Fruit fly (Drosophila melanogaster) whole organism, embryonic: ENCODE results near the gene Mekk1.

Source experiments
- Adf1 ChIP-seq: fragments of 200-800 bp; sonication (Bioruptor generic); IDR thresholded peaks from 2 replicates; pipeline ENCODE4 v1.3.6; 2022; ENCODE audit warnings: missing biosample characterization, missing genetic modification characterization
- CG12942 ChIP-seq: fragments of 200-800 bp; sonication (Bioruptor generic); optimal IDR thresholded peaks from 3 replicates; lab custom pipeline; 2016; ENCODE audit warnings: missing biosample characterization, missing genetic modification characterization
- CG13894 ChIP-seq: fragments of 200-800 bp; sonication (Bioruptor generic); optimal IDR thresholded peaks from 3 replicates; lab custom pipeline; 2018; ENCODE audit warnings: missing biosample characterization, mild to moderate bottlenecking, missing genetic modification characterization, moderate library complexity
- CG15011 ChIP-seq: fragments of 200-800 bp; sonication (Bioruptor generic); optimal IDR thresholded peaks from 3 replicates; lab custom pipeline; 2018; ENCODE audit warnings: missing biosample characterization, mild to moderate bottlenecking, missing genetic modification characterization
- CG15073 ChIP-seq: fragments of 200-800 bp; sonication (Bioruptor generic); optimal IDR thresholded peaks from 2 replicates; lab custom pipeline; 2016; ENCODE audit warnings: missing biosample characterization, missing genetic modification characterization
- CG17829 ChIP-seq: fragments of 200-800 bp; optimal IDR thresholded peaks from 2 replicates; lab custom pipeline; 2019; ENCODE audit warnings: missing biosample characterization, mild to moderate bottlenecking, missing genetic modification characterization, moderate library complexity
- CG2129 ChIP-seq: fragments of 200-800 bp; sonication (Bioruptor generic); IDR thresholded peaks from 2 replicates; pipeline ENCODE4 v1.3.6; 2022; ENCODE audit warnings: missing biosample characterization, missing genetic modification characterization; ENCODE audit not compliant: partially characterized antibody
- CG2889 ChIP-seq: fragments of 200-800 bp; sonication (Bioruptor generic); IDR thresholded peaks from 3 replicates; pipeline ENCODE4 v1.3.6; 2022; ENCODE audit warnings: missing biosample characterization, missing genetic modification characterization
- CG4707 ChIP-seq: fragments of 200-800 bp; sonication (Bioruptor generic); optimal IDR thresholded peaks from 2 replicates; lab custom pipeline; 2018; ENCODE audit warnings: missing biosample characterization, mild to moderate bottlenecking, missing genetic modification characterization, moderate library complexity
- CG4730 ChIP-seq: fragments of 200-800 bp; sonication (Bioruptor generic); IDR thresholded peaks from 2 replicates; pipeline ENCODE4 v1.3.6; 2022; ENCODE audit warnings: missing biosample characterization, missing genetic modification characterization
- CG6791 ChIP-seq: fragments of 200-800 bp; sonication (Bioruptor generic); IDR thresholded peaks from 3 replicates; pipeline ENCODE4 v1.3.6; 2022; ENCODE audit warnings: missing biosample characterization, missing genetic modification characterization; ENCODE audit not compliant: partially characterized antibody
- CTCF ChIP-seq: fragments of 200-800 bp; sonication (Bioruptor generic); optimal IDR thresholded peaks from 2 replicates; lab custom pipeline; 2017; ENCODE audit warnings: missing biosample characterization, mild to moderate bottlenecking, missing genetic modification characterization, moderate library complexity
- Dbx ChIP-seq: fragments of 200-800 bp; sonication (Bioruptor generic); IDR thresholded peaks from 3 replicates; pipeline ENCODE4 v1.3.6; 2022; ENCODE audit warnings: missing biosample characterization, missing genetic modification characterization
- Deaf1 ChIP-seq: fragments of 200-800 bp; optimal IDR thresholded peaks from 3 replicates; lab custom pipeline; 2019; ENCODE audit warnings: missing biosample characterization, mild to moderate bottlenecking, missing genetic modification characterization, moderate library complexity
- Drgx ChIP-seq: fragments of 200-800 bp; sonication (Bioruptor generic); IDR thresholded peaks from 2 replicates; pipeline ENCODE4 v1.3.6; 2022; ENCODE audit warnings: missing biosample characterization, missing genetic modification characterization
- Gug ChIP-seq: fragments of 200-800 bp; sonication (Bioruptor generic); IDR thresholded peaks from 4 replicates; pipeline ENCODE4 v1.3.6; 2022; ENCODE audit warnings: missing biosample characterization, missing genetic modification characterization
- Hand ChIP-seq: fragments of 200-800 bp; sonication (Bioruptor generic); optimal IDR thresholded peaks from 2 replicates; lab custom pipeline; 2017; ENCODE audit warnings: mild to moderate bottlenecking, missing biosample characterization, missing genetic modification reagents, missing genetic modification characterization
- HmgZ ChIP-seq: fragments of 200-800 bp; sonication (Bioruptor generic); optimal IDR thresholded peaks from 2 replicates; lab custom pipeline; 2018; ENCODE audit warnings: missing biosample characterization, mild to moderate bottlenecking, missing genetic modification characterization
- Hr78 ChIP-seq, 2 experiments: fragments of 200-800 bp in 1 of 2; fragments of >200 bp in 1 of 2; sonication (Bioruptor generic) in 1 of 2; optimal IDR thresholded peaks; 2 replicates each; lab custom pipeline; 2017 to 2019; ENCODE audit warnings: missing biosample characterization in 2 of 2, missing genetic modification characterization in 2 of 2, mild to moderate bottlenecking in 1 of 2, moderate library complexity in 1 of 2
- Lhr ChIP-seq: fragments of 200-800 bp; sonication (Bioruptor generic); optimal IDR thresholded peaks from 3 replicates; lab custom pipeline; 2017; ENCODE audit warnings: mild to moderate bottlenecking, missing biosample characterization, missing genetic modification reagents, missing genetic modification characterization
- Meics ChIP-seq: fragments of 200-800 bp; sonication (Bioruptor generic); optimal IDR thresholded peaks from 2 replicates; lab custom pipeline; 2017; ENCODE audit warnings: missing biosample characterization, mild to moderate bottlenecking, missing genetic modification characterization
- Nf-YB ChIP-seq: fragments of 200-800 bp; sonication (Bioruptor generic); optimal IDR thresholded peaks from 3 replicates; lab custom pipeline; 2019; ENCODE audit warnings: missing biosample characterization, mild to moderate bottlenecking, missing genetic modification characterization, moderate library complexity
- Nf-YC ChIP-seq: fragments of 200-800 bp; optimal IDR thresholded peaks from 3 replicates; lab custom pipeline; 2019; ENCODE audit warnings: missing biosample characterization, mild to moderate bottlenecking, missing genetic modification characterization, moderate library complexity
- PHDP ChIP-seq: fragments of 200-800 bp; sonication (Bioruptor generic); optimal IDR thresholded peaks from 3 replicates; lab custom pipeline; 2018; ENCODE audit warnings: missing biosample characterization, mild to moderate bottlenecking, missing genetic modification characterization, moderate library complexity
- Pdp1 ChIP-seq, 2 experiments: fragments of 200-800 bp; sonication (Bioruptor generic); optimal IDR thresholded peaks; 3 replicates each; lab custom pipeline; 2016; ENCODE audit warnings: missing biosample characterization in 2 of 2, missing genetic modification characterization in 2 of 2, mild to moderate bottlenecking in 1 of 2, moderate library complexity in 1 of 2
- Sry-δ ChIP-seq: fragments of 200-800 bp; sonication (Bioruptor generic); optimal IDR thresholded peaks from 2 replicates; lab custom pipeline; 2016; ENCODE audit warnings: missing biosample characterization, missing genetic modification characterization
- Vsx1 ChIP-seq: fragments of 200-800 bp; sonication (Bioruptor generic); optimal IDR thresholded peaks from 2 replicates; lab custom pipeline; 2017; ENCODE audit warnings: missing biosample characterization, mild to moderate bottlenecking, missing genetic modification characterization, missing genetic modification reagents
- abd-A ChIP-seq: fragments of 200-800 bp; sonication (Bioruptor generic); optimal IDR thresholded peaks from 3 replicates; lab custom pipeline; 2019; ENCODE audit warnings: missing biosample characterization, mild to moderate bottlenecking, missing genetic modification characterization, moderate library complexity
- ash1 ChIP-seq: fragments of 200-800 bp; sonication (Bioruptor generic); optimal IDR thresholded peaks from 2 replicates; lab custom pipeline; 2018; ENCODE audit warnings: missing biosample characterization, mild to moderate bottlenecking, missing genetic modification characterization
- bowl ChIP-seq: fragments of 200-800 bp; sonication (Bioruptor generic); IDR thresholded peaks from 2 replicates; pipeline ENCODE4 v1.3.6; 2022; ENCODE audit warnings: missing biosample characterization, missing genetic modification characterization
- cas ChIP-seq: fragments of 200-800 bp; sonication (Bioruptor generic); IDR thresholded peaks from 2 replicates; pipeline ENCODE4 v1.3.6; 2022; ENCODE audit warnings: missing biosample characterization, missing genetic modification characterization
- cg ChIP-seq: fragments of 200-800 bp; sonication (Bioruptor generic); optimal IDR thresholded peaks from 3 replicates; lab custom pipeline; 2019; ENCODE audit warnings: missing biosample characterization, mild to moderate bottlenecking, missing genetic modification characterization, moderate library complexity
- crol ChIP-seq: fragments of 200-800 bp; sonication (Bioruptor generic); IDR thresholded peaks from 2 replicates; pipeline ENCODE4 v1.3.6; 2022; ENCODE audit warnings: missing biosample characterization, missing genetic modification characterization
- da ChIP-seq: fragments of 200-800 bp; sonication (Bioruptor generic); optimal IDR thresholded peaks from 2 replicates; lab custom pipeline; 2016; ENCODE audit warnings: missing biosample characterization, missing genetic modification characterization
- danr ChIP-seq: fragments of 200-800 bp; sonication (Bioruptor generic); IDR thresholded peaks from 2 replicates; pipeline ENCODE4 v1.3.6; 2022; ENCODE audit warnings: missing biosample characterization, missing genetic modification characterization
- dmrt99B ChIP-seq: fragments of 200-800 bp; sonication (Bioruptor generic); optimal IDR thresholded peaks from 2 replicates; lab custom pipeline; 2018; ENCODE audit warnings: missing biosample characterization, mild to moderate bottlenecking, missing genetic modification characterization, moderate library complexity
- ewg ChIP-seq: fragments of 200-800 bp; sonication (Bioruptor generic); optimal IDR thresholded peaks from 3 replicates; lab custom pipeline; 2017; ENCODE audit warnings: mild to moderate bottlenecking, missing biosample characterization, missing genetic modification reagents, missing genetic modification characterization
- ftz-f1 ChIP-seq: fragments of 200-800 bp; sonication (Bioruptor generic); optimal IDR thresholded peaks from 2 replicates; lab custom pipeline; 2016; ENCODE audit warnings: missing biosample characterization, missing genetic modification characterization
- fu2 ChIP-seq: fragments of 200-800 bp; sonication (Bioruptor generic); optimal IDR thresholded peaks from 2 replicates; lab custom pipeline; 2016; ENCODE audit warnings: missing biosample characterization, missing genetic modification characterization
- gcm2 ChIP-seq: fragments of 200-800 bp; sonication (Bioruptor generic); optimal IDR thresholded peaks from 2 replicates; lab custom pipeline; 2016; ENCODE audit warnings: missing biosample characterization, missing genetic modification characterization
- gsb-n ChIP-seq: fragments of 200-800 bp; sonication (Bioruptor generic); optimal IDR thresholded peaks from 3 replicates; lab custom pipeline; 2018; ENCODE audit warnings: missing biosample characterization, mild to moderate bottlenecking, missing genetic modification characterization
- ind ChIP-seq: fragments of 200-800 bp; sonication (Bioruptor generic); optimal IDR thresholded peaks from 3 replicates; lab custom pipeline; 2016; ENCODE audit warnings: missing biosample characterization, missing genetic modification characterization
- jing ChIP-seq: fragments of 200-800 bp; sonication (Bioruptor generic); optimal IDR thresholded peaks from 2 replicates; lab custom pipeline; 2018; ENCODE audit warnings: missing biosample characterization, mild to moderate bottlenecking, missing genetic modification characterization
- kah ChIP-seq: fragments of 200-800 bp; sonication (Bioruptor generic); optimal IDR thresholded peaks from 2 replicates; lab custom pipeline; 2018; ENCODE audit warnings: missing biosample characterization, mild to moderate bottlenecking, missing genetic modification characterization
- pan ChIP-seq, 4 experiments: fragments of >200 bp in 3 of 4; fragments of 200-800 bp in 1 of 4; sonication (Bioruptor generic) in 1 of 4; optimal IDR thresholded peaks in 3 of 4; IDR thresholded peaks in 1 of 4; 2 replicates each; pipeline versions ENCODE4 v1.3.6 to Lab custom; 2017 to 2022; ENCODE audit warnings: missing biosample characterization in 2 of 4, missing genetic modification characterization in 2 of 4, mixed read lengths in 1 of 4
- pfk ChIP-seq: fragments of 200-800 bp; sonication (Bioruptor generic); optimal IDR thresholded peaks from 2 replicates; lab custom pipeline; 2018; ENCODE audit warnings: missing biosample characterization, mild to moderate bottlenecking, missing genetic modification characterization, moderate library complexity
- pita ChIP-seq: fragments of 200-800 bp; sonication (Bioruptor generic); optimal IDR thresholded peaks from 2 replicates; lab custom pipeline; 2017; ENCODE audit warnings: missing biosample characterization, mild to moderate bottlenecking, missing genetic modification characterization
- slbo ChIP-seq: fragments of 200-800 bp; sonication (Bioruptor generic); IDR thresholded peaks from 2 replicates; pipeline ENCODE4 v1.3.6; 2022; ENCODE audit warnings: missing biosample characterization, missing genetic modification characterization
- ssp ChIP-seq: fragments of 200-800 bp; sonication (Bioruptor generic); IDR thresholded peaks from 2 replicates; pipeline ENCODE4 v1.3.6; 2022; ENCODE audit warnings: missing biosample characterization, missing genetic modification characterization
- wdn ChIP-seq: fragments of 200-800 bp; sonication (Bioruptor generic); IDR thresholded peaks from 2 replicates; pipeline ENCODE4 v1.3.6; 2022; ENCODE audit warnings: missing biosample characterization, missing genetic modification characterization

The Mekk1 gene

dm6 chr3R:18705150-18705549 lies 38.2 kb downstream of the Mekk1 start, which contains the start of the genes ChAT and VAChT (continued):
- TF ChIP-seq CG4707 (no peak), PHDP (tag; lab: Kevin White, UChicago) (no peak), ash1 (GFP tag; lab: Kevin White, UChicago) (no peak), pita (no peak), CG15073 (no peak), Deaf1 (tag; lab: Kevin White, UChicago) (peak; percentile 31), ftz-f1 (GFP tag; lab: Kevin White, UChicago) (no peak), Gug (GFP tag; lab: Robert Waterston, UW) (no peak), ind (GFP tag; lab: Kevin White, UChicago) (no peak), pfk (GFP tag; lab: Kevin White, UChicago) (peak; percentile 55), Hand (no peak), fu2 (no peak), Drgx (no peak), CG2889 (no peak), Nf-YB (GFP tag; lab: Kevin White, UChicago) (peak; percentile 74), Hr78 (GFP tag; optimal IDR thresholded peaks at IDR 0.05; lab: Kevin White, UChicago) (no peak), CG6791 (GFP tag; lab: Robert Waterston, UW) (no peak), pan (optimal IDR thresholded peaks at IDR 0.05; lab: Kevin White, UChicago) (no peak), pan (GFP tag; optimal IDR thresholded peaks at IDR 0.05 in 1 of 2, IDR thresholded peaks at IDR 0.05 in 1 of 2) (no peak), wdn (GFP tag; lab: Robert Waterston, UW) (no peak), Meics (no peak), CG2129 (GFP tag; lab: Robert Waterston, UW) (no peak), crol (GFP tag; lab: Robert Waterston, UW) (peak; percentile 33; the same call in 1 of the 2 replicates), Nf-YC (tag; lab: Kevin White, UChicago) (peak; percentile 87), Lhr (no peak), Pdp1 (GFP tag; optimal IDR thresholded peaks at IDR 0.05; lab: Kevin White, UChicago) (no peak), CG12942 (no peak), Sry-δ (GFP tag; lab: Kevin White, UChicago) (no peak), ewg (GFP tag; lab: Kevin White, UChicago) (peak; percentile 86), CTCF (GFP tag; lab: Kevin White, UChicago) (no peak), CG17829 (no peak), danr (no peak), ssp (GFP tag; lab: Robert Waterston, UW) (no peak)

dm6 chr3R:18703514-18703913 lies 39.9 kb downstream of the Mekk1 start:
- no peak for TF ChIP-seq cas (GFP tag; lab: Robert Waterston, UW)
- peak; percentile 92 for TF ChIP-seq CG13894
- TF ChIP-seq HmgZ (tag; lab: Kevin White, UChicago): no peak
- TF ChIP-seq slbo (GFP tag; lab: Robert Waterston, UW): 0 out of 2 replicates have a peak, but pooled peaks have one; percentile 11

- TF ChIP-seq ewg (GFP tag; lab: Kevin White, UChicago) (peak; percentile 21), jing (GFP tag; lab: Kevin White, UChicago) (no peak), bowl (no peak), CG4730 (no peak), cg (peak; percentile 7), Adf1 (GFP tag; lab: Robert Waterston, UW) (no peak), gsb-n (no peak), dmrt99B (tag; lab: Kevin White, UChicago) (no peak), CG15011 (GFP tag; lab: Kevin White, UChicago) (no peak), gcm2 (GFP tag; lab: Kevin White, UChicago) (no peak), Vsx1 (GFP tag; lab: Kevin White, UChicago) (no peak), abd-A (peak; percentile 91), da (GFP tag; lab: Kevin White, UChicago) (no peak), kah (GFP tag; lab: Kevin White, UChicago) (no peak), Dbx (no peak)
Measured at dm6 chr3R:18698855-18699569, 44.4 kb downstream of the Mekk1 start.
